Worm (Caenorhabditis elegans): ENCODE results near the gene srz-100.

srz-100 gene

ce11 chrV:16781974-16782373, 50.3 kb downstream of the srz-100 start:
- TF ChIP-seq sdc-2 (tag; optimal IDR thresholded peaks at IDR 0.05) (no peak), nhr-232 (tag; optimal IDR thresholded peaks at IDR 0.05) (no peak), ceh-22 (tag; optimal IDR thresholded peaks at IDR 0.05) (no peak), nfya-1 (tag; optimal IDR thresholded peaks at IDR 0.05) (no peak), sox-4 (tag; optimal IDR thresholded peaks at IDR 0.05) (no peak)
